Fruit fly (Drosophila melanogaster) Kc167 (cell line): Measurements from ENCODE around the gene Rcd-1r.

Experiments used
- Myc ChIP-seq: fragments of >200 bp; optimal IDR thresholded peaks from 2 replicates; lab custom pipeline; 2017; ENCODE audit warnings: missing external identifiers
- psq ChIP-seq: fragments of >200 bp; optimal IDR thresholded peaks from 2 replicates; lab custom pipeline; 2017; ENCODE audit warnings: missing external identifiers
- ttk ChIP-seq: sonication (Bioruptor generic); optimal IDR thresholded peaks from 2 replicates; lab custom pipeline; 2017; ENCODE audit warnings: missing external identifiers

dm6 chr2L:8974506-8974905 lies 39.4 kb downstream of the Rcd-1r start:
- no peak for TF ChIP-seq Myc (lab: Kevin White, UChicago)
- TF ChIP-seq psq (lab: Kevin White, UChicago), result no peak
- TF ChIP-seq ttk, result no peak
